Worm (Caenorhabditis elegans) whole organism, L3 larva: ENCODE data around the gene mccc-2.

Experiments used
- eor-1 ChIP-seq, 2 experiments: fragments of 150-350 bp; optimal IDR thresholded peaks; 2 replicates each; lab custom pipeline; 2014 to 2018; ENCODE audit warnings: missing biosample characterization in 2 of 2, missing genetic modification characterization in 2 of 2
- jun-1 ChIP-seq: fragments of 150-350 bp; optimal IDR thresholded peaks from 2 replicates; lab custom pipeline; 2014; ENCODE audit warnings: missing biosample characterization, missing genetic modification reagents, missing genetic modification characterization
- pha-4 ChIP-seq: fragments of 150-350 bp; optimal IDR thresholded peaks from 2 replicates; lab custom pipeline; 2014; ENCODE audit warnings: missing biosample characterization, missing genetic modification reagents, missing genetic modification characterization
- unc-62 ChIP-seq: fragments of 150-350 bp; sonication (generic microtip); optimal IDR thresholded peaks from 4 replicates; lab custom pipeline; 2014; ENCODE audit warnings: missing biosample characterization, missing genetic modification reagents, missing genetic modification characterization

- no peak for TF ChIP-seq eor-1 (tag; optimal IDR thresholded peaks at IDR 0.05; lab: Kevin White, UChicago)
- no peak for TF ChIP-seq pha-4
- no peak for TF ChIP-seq unc-62 (GFP tag; lab: Kevin White, UChicago)
- TF ChIP-seq jun-1 (tag; lab: Kevin White, UChicago), result no peak
Measured at ce11 chrIII:9130588-9130987, 41.4 kb upstream of the mccc-2 start, which contains the start of gene ZK512.10.
